Fruit fly (Drosophila melanogaster): ENCODE results near the gene Ccp84Af.

Gene Ccp84Af

dm6 chr3R:6657278-6658246 lies 32.5 kb downstream of the Ccp84Af start, which contains the start of the genes CG1307 and twr (continued):
- peak; percentile 61 for TF ChIP-seq Rfx (GFP tag; IDR thresholded peaks at IDR 0.05)
- TF ChIP-seq dysf (GFP tag; IDR thresholded peaks at IDR 0.05) = peak; percentile 22; the same call in 1 of the 3 replicates
- TF ChIP-seq CG7372 (GFP tag; IDR thresholded peaks at IDR 0.05) = 0 out of 2 replicates have a peak, but pooled peaks have one; percentile 15
- no peak for TF ChIP-seq gsb-n (tag; optimal IDR thresholded peaks at IDR 0.05)
- peak; percentile 97 for TF ChIP-seq CG9437 (GFP tag; optimal IDR thresholded peaks at IDR 0.05)
- no peak for TF ChIP-seq Blimp-1 (GFP tag; optimal IDR thresholded peaks at IDR 0.05)
- TF ChIP-seq YL-1 (GFP tag; optimal IDR thresholded peaks at IDR 0.05) = peak; percentile 39
- peak; percentile 31 for TF ChIP-seq Sin3A (optimal IDR thresholded peaks at IDR 0.05)
- TF ChIP-seq CG10209 (GFP tag; optimal IDR thresholded peaks at IDR 0.05) = peak; percentile 11
- TF ChIP-seq CG9797 (GFP tag; optimal IDR thresholded peaks at IDR 0.05) = peak; percentile 81
- TF ChIP-seq CG6683 (GFP tag; optimal IDR thresholded peaks at IDR 0.05) = no peak
- TF ChIP-seq Meics (GFP tag; optimal IDR thresholded peaks at IDR 0.05) = peak; percentile 43
- TF ChIP-seq HmgD (GFP tag; optimal IDR thresholded peaks at IDR 0.05) = no peak
- no peak for TF ChIP-seq Atf6 (GFP tag; IDR thresholded peaks at IDR 0.05)
- no peak for TF ChIP-seq CG6272 (GFP tag; IDR thresholded peaks at IDR 0.05)
- no peak for TF ChIP-seq maf-S (GFP tag; optimal IDR thresholded peaks at IDR 0.05)
- no peak for TF ChIP-seq br (optimal IDR thresholded peaks at IDR 0.05)
- TF ChIP-seq Oaz (GFP tag; IDR thresholded peaks at IDR 0.05) = no peak
- no peak for TF ChIP-seq pan (optimal IDR thresholded peaks at IDR 0.05)
- TF ChIP-seq pan (GFP tag; optimal IDR thresholded peaks at IDR 0.05 in 1 of 2, IDR thresholded peaks at IDR 0.05 in 1 of 2) = no peak
- no peak for TF ChIP-seq CHES-1-like (GFP tag; optimal IDR thresholded peaks at IDR 0.05)
- no peak for TF ChIP-seq CG14050 (GFP tag; IDR thresholded peaks at IDR 0.05)
- no peak for TF ChIP-seq tx (GFP tag; optimal IDR thresholded peaks at IDR 0.05)
- TF ChIP-seq CG15073 (GFP tag; optimal IDR thresholded peaks at IDR 0.05) = no peak
- no peak for TF ChIP-seq CG13624 (GFP tag; optimal IDR thresholded peaks at IDR 0.05)
- TF ChIP-seq CG10654 (GFP tag; optimal IDR thresholded peaks at IDR 0.05) = no peak
- TF ChIP-seq CG13296 (GFP tag; optimal IDR thresholded peaks at IDR 0.05) = peak; percentile 9
- TF ChIP-seq schlank (tag; optimal IDR thresholded peaks at IDR 0.05) = no peak
- TF ChIP-seq zf30C (GFP tag; optimal IDR thresholded peaks at IDR 0.05) = no peak
- TF ChIP-seq CG18619 (GFP tag; optimal IDR thresholded peaks at IDR 0.05) = no peak
- no peak for TF ChIP-seq CG14860 (GFP tag; IDR thresholded peaks at IDR 0.05; ENCODE audit: partially characterized antibody)
- TF ChIP-seq CG12219 (GFP tag; optimal IDR thresholded peaks at IDR 0.05) = no peak
- TF ChIP-seq Lhr (GFP tag; optimal IDR thresholded peaks at IDR 0.05) = peak; percentile 29
- TF ChIP-seq Fer1 (GFP tag; optimal IDR thresholded peaks at IDR 0.05) = peak; percentile 35
- TF ChIP-seq vnd (GFP tag; IDR thresholded peaks at IDR 0.05; ENCODE audit: partially characterized antibody) = no peak
- TF ChIP-seq unpg (GFP tag; optimal IDR thresholded peaks at IDR 0.05) = no peak
- TF ChIP-seq Kr (GFP tag; optimal IDR thresholded peaks at IDR 0.05) = no peak
- TF ChIP-seq CG11696 (GFP tag; IDR thresholded peaks at IDR 0.05) = no peak
- peak; percentile 50 for TF ChIP-seq dm (GFP tag; optimal IDR thresholded peaks at IDR 0.05)
- TF ChIP-seq prd (optimal IDR thresholded peaks at IDR 0.05) = no peak
- TF ChIP-seq prd (GFP tag; IDR thresholded peaks at IDR 0.05) = peak; percentile 26; the same call in 1 of the 3 replicates
- TF ChIP-seq hth (optimal IDR thresholded peaks at IDR 0.05) = no peak
- TF ChIP-seq CG7963 (GFP tag; IDR thresholded peaks at IDR 0.05; ENCODE audit: partially characterized antibody) = no peak
- TF ChIP-seq Hr39 (optimal IDR thresholded peaks at IDR 0.05) = no peak
- peak; percentile 98 for TF ChIP-seq CG14710 (tag; optimal IDR thresholded peaks at IDR 0.05)
- TF ChIP-seq Ada2b (GFP tag; IDR thresholded peaks at IDR 0.05) = no peak
- peak; percentile 7 for TF ChIP-seq Mad (GFP tag; optimal IDR thresholded peaks at IDR 0.05)
- no peak for TF ChIP-seq Bteb2 (GFP tag; optimal IDR thresholded peaks at IDR 0.05)
- no peak for TF ChIP-seq ac (GFP tag; optimal IDR thresholded peaks at IDR 0.05)
- no peak for TF ChIP-seq Hsf (GFP tag; optimal IDR thresholded peaks at IDR 0.05)
- TF ChIP-seq zfh2 (GFP tag; optimal IDR thresholded peaks at IDR 0.05) = no peak
